Fruit fly (Drosophila melanogaster): ENCODE results near the gene CG43392.

Gene CG43392

dm6 chr3L:22071687-22072394 lies 42.3 kb upstream of the CG43392 start, which contains the start of gene CG7139:
TSS of gene CG7139 (minus strand) at chr3L:22071848.
- TF ChIP-seq CG1603 (tag; optimal IDR thresholded peaks at IDR 0.05) (peak; percentile 7), dysf (GFP tag; IDR thresholded peaks at IDR 0.05) (no peak), Bgb (GFP tag; IDR thresholded peaks at IDR 0.05; ENCODE audit: partially characterized antibody) (peak; percentile 50), CG12769 (tag; optimal IDR thresholded peaks at IDR 0.05) (peak; percentile 37), ttk (GFP tag; IDR thresholded peaks at IDR 0.05) (no peak), CG14710 (tag; optimal IDR thresholded peaks at IDR 0.05) (peak; percentile 49), hth (optimal IDR thresholded peaks at IDR 0.05) (no peak), dmrt99B (tag; optimal IDR thresholded peaks at IDR 0.05) (no peak), Dll (GFP tag; IDR thresholded peaks at IDR 0.05; ENCODE audit: partially characterized antibody) (peak; percentile 67; the same call in 3 of the 4 replicates), CG3065 (GFP tag; optimal IDR thresholded peaks at IDR 0.05) (no peak), CG7963 (GFP tag; IDR thresholded peaks at IDR 0.05; ENCODE audit: partially characterized antibody) (peak; percentile 58; the same call in 2 of the 3 replicates), CG15073 (GFP tag; optimal IDR thresholded peaks at IDR 0.05) (peak; percentile 73), onecut (GFP tag; IDR thresholded peaks at IDR 0.05) (peak; percentile 71), CG10979 (tag; optimal IDR thresholded peaks at IDR 0.05) (no peak), CG6175 (GFP tag; IDR thresholded peaks at IDR 0.05) (no peak), CG34422 (GFP tag; IDR thresholded peaks at IDR 0.05) (peak; percentile 42; the same call in 1 of the 3 replicates), CG13287 (GFP tag; IDR thresholded peaks at IDR 0.05; ENCODE audit: partially characterized antibody) (peak; percentile 53), kay (GFP tag; optimal IDR thresholded peaks at IDR 0.05) (no peak), Ssrp (tag; optimal IDR thresholded peaks at IDR 0.05) (no peak), zen2 (GFP tag; IDR thresholded peaks at IDR 0.05; ENCODE audit: partially characterized antibody) (peak; percentile 56), CG4424 (GFP tag; optimal IDR thresholded peaks at IDR 0.05) (no peak), GATAe (GFP tag; conservative IDR thresholded peaks at IDR 0.05) (no peak), Rfx (GFP tag; IDR thresholded peaks at IDR 0.05) (no peak), trh (GFP tag; optimal IDR thresholded peaks at IDR 0.05) (no peak), D (optimal IDR thresholded peaks at IDR 0.05) (no peak), D (GFP tag; optimal IDR thresholded peaks at IDR 0.05) (no peak), CG11247 (GFP tag; IDR thresholded peaks at IDR 0.05) (no peak), Jarid2 (GFP tag; optimal IDR thresholded peaks at IDR 0.05) (no peak), Sox102F (GFP tag; optimal IDR thresholded peaks at IDR 0.05) (no peak), CG15011 (GFP tag; optimal IDR thresholded peaks at IDR 0.05) (no peak), scrt (GFP tag; optimal IDR thresholded peaks at IDR 0.05) (no peak), slbo (GFP tag; IDR thresholded peaks at IDR 0.05) (no peak), Hr51 (GFP tag; optimal IDR thresholded peaks at IDR 0.05) (no peak), ato (GFP tag; IDR thresholded peaks at IDR 0.05; ENCODE audit: partially characterized antibody) (0 out of 2 replicates have a peak, but pooled peaks have one; percentile 43), sima (GFP tag; optimal IDR thresholded peaks at IDR 0.05) (no peak), CG15514 (GFP tag; optimal IDR thresholded peaks at IDR 0.05) (peak; percentile 37), CG11723 (GFP tag; optimal IDR thresholded peaks at IDR 0.05) (no peak), bbx (GFP tag; IDR thresholded peaks at IDR 0.05; ENCODE audit: partially characterized antibody) (peak; percentile 72), Xbp1 (GFP tag; optimal IDR thresholded peaks at IDR 0.05) (peak; percentile 67), CG10267 (tag; optimal IDR thresholded peaks at IDR 0.05) (peak; percentile 9), schlank (tag; optimal IDR thresholded peaks at IDR 0.05) (no peak), ERR (GFP tag; optimal IDR thresholded peaks at IDR 0.05) (no peak), kni (GFP tag; optimal IDR thresholded peaks at IDR 0.05) (no peak), Doc3 (GFP tag; IDR thresholded peaks at IDR 0.05; ENCODE audit: partially characterized antibody) (peak; percentile 59; the same call in 2 of the 3 replicates), gt (GFP tag; IDR thresholded peaks at IDR 0.05) (no peak), CG32767 (GFP tag; IDR thresholded peaks at IDR 0.05) (no peak), Dref (GFP tag; IDR thresholded peaks at IDR 0.05) (peak; percentile 75), inv (GFP tag; IDR thresholded peaks at IDR 0.05; ENCODE audit: partially characterized antibody) (peak; percentile 46; the same call in 1 of the 2 replicates)

Measured in whole organism, embryonic.